Worm (Caenorhabditis elegans) whole organism, young adult: Measurements from ENCODE around the gene dhs-18.

Source experiments
- C06A6.2 ChIP-seq: fragments of 200-800 bp; sonication (Bioruptor generic); conservative IDR thresholded peaks from 2 replicates; pipeline ENCODE4 v1.3.6; 2022; ENCODE audit warnings: missing genetic modification characterization, missing compliant biosample characterization
- F57C9.4 ChIP-seq: sonication (generic microtip); optimal IDR thresholded peaks from 2 replicates; lab custom pipeline; 2017; ENCODE audit warnings: mild to moderate bottlenecking, missing genetic modification characterization, missing compliant biosample characterization
- Y67H2A.10 ChIP-seq: fragments of 200-800 bp; sonication (Bioruptor generic); conservative IDR thresholded peaks from 2 replicates; pipeline ENCODE4 v1.3.6; 2022; ENCODE audit warnings: missing genetic modification reagents, missing genetic modification characterization, missing compliant biosample characterization
- Y95B8A.8 ChIP-seq: fragments of 200-800 bp; sonication (Bioruptor generic); IDR thresholded peaks from 2 replicates; pipeline ENCODE4 v1.3.6; 2022; ENCODE audit warnings: missing genetic modification reagents, missing genetic modification characterization, missing compliant biosample characterization
- attf-3 ChIP-seq: fragments of 200-800 bp; sonication (Bioruptor generic); conservative IDR thresholded peaks from 2 replicates; pipeline ENCODE4 v1.3.6; 2022; ENCODE audit warnings: missing genetic modification reagents, missing genetic modification characterization, missing compliant biosample characterization
- ets-4 ChIP-seq: fragments of 200-800 bp; sonication (Bioruptor generic); optimal IDR thresholded peaks from 2 replicates; lab custom pipeline; 2018; ENCODE audit warnings: mild to moderate bottlenecking, missing genetic modification characterization, missing compliant biosample characterization
- fkh-3 ChIP-seq: sonication (generic microtip); optimal IDR thresholded peaks from 2 replicates; lab custom pipeline; 2016; ENCODE audit warnings: mild to moderate bottlenecking, missing genetic modification characterization, missing compliant biosample characterization
- mel-28 ChIP-seq: sonication (generic microtip); optimal IDR thresholded peaks from 2 replicates; lab custom pipeline; 2016; ENCODE audit warnings: borderline replicate concordance, mild to moderate bottlenecking, missing genetic modification characterization, missing compliant biosample characterization
- nhr-120 ChIP-seq: fragments of 200-800 bp; sonication (Bioruptor generic); IDR thresholded peaks from 2 replicates; pipeline ENCODE4 v1.3.6; 2022; ENCODE audit warnings: missing genetic modification characterization, missing compliant biosample characterization
- snpc-1.1 ChIP-seq: sonication (generic microtip); optimal IDR thresholded peaks from 2 replicates; lab custom pipeline; 2017; ENCODE audit warnings: missing genetic modification characterization, mild to moderate bottlenecking, missing compliant biosample characterization, antibody characterized with exemption, moderate library complexity, missing genotype, missing genetic modification reagents; ENCODE audit not compliant: insufficient read depth
- ztf-26 ChIP-seq: sonication (generic microtip); optimal IDR thresholded peaks from 2 replicates; lab custom pipeline; 2017; ENCODE audit warnings: missing genetic modification characterization, missing compliant biosample characterization

- no peak for TF ChIP-seq C06A6.2 (GFP tag; lab: Robert Waterston, UW)
- TF ChIP-seq F57C9.4 (tag; lab: Kevin White, UChicago), result no peak
- TF ChIP-seq Y67H2A.10, result no peak
- no peak for TF ChIP-seq ets-4 (GFP tag; lab: Kevin White, UChicago)
- no peak for TF ChIP-seq nhr-120 (GFP tag; lab: Robert Waterston, UW)
- TF ChIP-seq Y95B8A.8 (GFP tag; lab: Robert Waterston, UW), result no peak
- TF ChIP-seq snpc-1.1 (tag; lab: Kevin White, UChicago), result no peak
- TF ChIP-seq mel-28 (tag; lab: Kevin White, UChicago), result no peak
- TF ChIP-seq ztf-26 (tag; lab: Kevin White, UChicago), result no peak
- TF ChIP-seq attf-3, result no peak
- no peak for TF ChIP-seq fkh-3 (tag; lab: Kevin White, UChicago)
These were observed 7.2 kb upstream of the dhs-18 start, which contains the start of gene T04C12.7 for ce11 chrV:11053827-11054226.
